Worm (Caenorhabditis elegans) whole organism, L3 larva: ENCODE measurements around the gene clec-58.
A peak's percentile ranks its signal among the peaks of the same experiment; 100 is the strongest.

Source experiments
- R02D3.7 ChIP-seq: fragments of 150-350 bp; optimal IDR thresholded peaks from 2 replicates; lab custom pipeline; 2014; ENCODE audit warnings: missing biosample characterization, missing genetic modification characterization
- aly-2 ChIP-seq: fragments of 150-350 bp; optimal IDR thresholded peaks from 2 replicates; lab custom pipeline; 2014; ENCODE audit warnings: missing biosample characterization, missing genetic modification characterization
- ama-1 ChIP-seq: fragments of 150-350 bp; optimal IDR thresholded peaks from 2 replicates; lab custom pipeline; 2018
- ceh-82 ChIP-seq: fragments of 150-350 bp; optimal IDR thresholded peaks from 2 replicates; lab custom pipeline; 2014; ENCODE audit warnings: missing biosample characterization, missing genetic modification characterization
- ceh-9 ChIP-seq: sonication (generic microtip); optimal IDR thresholded peaks from 2 replicates; lab custom pipeline; 2018; ENCODE audit warnings: missing biosample characterization, missing genetic modification characterization
- daf-12 ChIP-seq: fragments of 150-350 bp; optimal IDR thresholded peaks from 2 replicates; lab custom pipeline; 2014; ENCODE audit warnings: missing biosample characterization, missing genetic modification reagents, missing genetic modification characterization
- egl-5 ChIP-seq: fragments of 150-350 bp; optimal IDR thresholded peaks from 2 replicates; lab custom pipeline; 2017; ENCODE audit warnings: missing biosample characterization, missing genetic modification reagents, missing genetic modification characterization, inconsistent platforms
- elt-1 ChIP-seq: fragments of 150-350 bp; optimal IDR thresholded peaks from 2 replicates; lab custom pipeline; 2014; ENCODE audit warnings: missing biosample characterization, missing genetic modification characterization
- elt-2 ChIP-seq: sonication (generic microtip); optimal IDR thresholded peaks from 2 replicates; lab custom pipeline; 2016; ENCODE audit warnings: missing genetic modification reagents, mild to moderate bottlenecking, missing genetic modification characterization, missing compliant biosample characterization
- elt-3 ChIP-seq, 3 experiments: fragments of 150-350 bp in 1 of 3; sonication (generic microtip) in 2 of 3; optimal IDR thresholded peaks; 2 replicates in 2 of 3; 4 replicates in 1 of 3; lab custom pipeline; 2014 to 2017; ENCODE audit warnings: missing biosample characterization in 3 of 3, missing genetic modification characterization in 3 of 3
- fkh-10 ChIP-seq: sonication (generic microtip); optimal IDR thresholded peaks from 2 replicates; lab custom pipeline; 2017; ENCODE audit warnings: missing biosample characterization, missing genetic modification reagents, missing genetic modification characterization
- hmg-11 ChIP-seq: sonication (generic microtip); optimal IDR thresholded peaks from 2 replicates; lab custom pipeline; 2016; ENCODE audit warnings: missing genetic modification characterization, missing compliant biosample characterization
- jun-1 ChIP-seq: fragments of 150-350 bp; optimal IDR thresholded peaks from 2 replicates; lab custom pipeline; 2014; ENCODE audit warnings: missing biosample characterization, missing genetic modification reagents, missing genetic modification characterization
- lin-15B ChIP-seq: fragments of 150-350 bp; optimal IDR thresholded peaks from 2 replicates; lab custom pipeline; 2014; ENCODE audit warnings: missing biosample characterization, missing genetic modification characterization
- lin-39 ChIP-seq: fragments of 150-350 bp; optimal IDR thresholded peaks from 2 replicates; lab custom pipeline; 2018; ENCODE audit warnings: missing biosample characterization, missing genetic modification reagents, missing genetic modification characterization
- lsy-12 ChIP-seq: sonication (generic microtip); optimal IDR thresholded peaks from 2 replicates; lab custom pipeline; 2016; ENCODE audit warnings: mild to moderate bottlenecking, missing genetic modification characterization, missing compliant biosample characterization
- mml-1 ChIP-seq: fragments of 150-350 bp; sonication (generic microtip); optimal IDR thresholded peaks from 3 replicates; lab custom pipeline; 2014; ENCODE audit warnings: missing biosample characterization, missing genetic modification characterization
- nfya-1 ChIP-seq: sonication (generic microtip); optimal IDR thresholded peaks from 2 replicates; lab custom pipeline; 2017; ENCODE audit warnings: missing genetic modification characterization, mild to moderate bottlenecking, missing compliant biosample characterization, antibody characterized with exemption, moderate library complexity; ENCODE audit not compliant: insufficient read depth
- nhr-11 ChIP-seq: fragments of 150-350 bp; optimal IDR thresholded peaks from 2 replicates; lab custom pipeline; 2014; ENCODE audit warnings: missing biosample characterization, missing genetic modification characterization
- nhr-12 ChIP-seq: fragments of 150-350 bp; optimal IDR thresholded peaks from 2 replicates; lab custom pipeline; 2014; ENCODE audit warnings: missing biosample characterization, missing genetic modification characterization
- nhr-23 ChIP-seq: fragments of 150-350 bp; optimal IDR thresholded peaks from 2 replicates; lab custom pipeline; 2014; ENCODE audit warnings: missing biosample characterization, missing genetic modification reagents, missing genetic modification characterization
- nhr-237 ChIP-seq: fragments of 150-350 bp; optimal IDR thresholded peaks from 2 replicates; lab custom pipeline; 2014; ENCODE audit warnings: missing biosample characterization, missing genetic modification characterization
- nhr-25 ChIP-seq: sonication (generic microtip); optimal IDR thresholded peaks from 2 replicates; lab custom pipeline; 2017; ENCODE audit warnings: missing biosample characterization, missing genetic modification characterization
- nhr-28 ChIP-seq: fragments of 150-350 bp; optimal IDR thresholded peaks from 2 replicates; lab custom pipeline; 2014; ENCODE audit warnings: missing biosample characterization, missing genetic modification characterization
- nhr-43 ChIP-seq: sonication (generic microtip); optimal IDR thresholded peaks from 2 replicates; lab custom pipeline; 2016; ENCODE audit warnings: mild to moderate bottlenecking, missing genetic modification characterization, missing compliant biosample characterization; ENCODE audit not compliant: poor library complexity, severe bottlenecking
- nhr-76 ChIP-seq: fragments of 150-350 bp; sonication (generic microtip); optimal IDR thresholded peaks from 5 replicates; lab custom pipeline; 2014; ENCODE audit warnings: missing biosample characterization, missing genetic modification characterization
- pha-4 ChIP-seq: fragments of 150-350 bp; optimal IDR thresholded peaks from 2 replicates; lab custom pipeline; 2014; ENCODE audit warnings: missing biosample characterization, missing genetic modification reagents, missing genetic modification characterization
- pqm-1 ChIP-seq: fragments of 150-350 bp; optimal IDR thresholded peaks from 2 replicates; lab custom pipeline; 2017; ENCODE audit warnings: missing biosample characterization, missing genetic modification characterization, inconsistent platforms
- snpc-4 ChIP-seq: fragments of 150-350 bp; optimal IDR thresholded peaks from 2 replicates; lab custom pipeline; 2014; ENCODE audit warnings: missing biosample characterization, missing genetic modification characterization
- unc-39 ChIP-seq: sonication (generic microtip); optimal IDR thresholded peaks from 4 replicates; lab custom pipeline; 2017; ENCODE audit warnings: missing biosample characterization, missing genetic modification characterization
- unc-62 ChIP-seq: fragments of 150-350 bp; sonication (generic microtip); optimal IDR thresholded peaks from 4 replicates; lab custom pipeline; 2014; ENCODE audit warnings: missing biosample characterization, missing genetic modification reagents, missing genetic modification characterization
- zag-1 ChIP-seq: fragments of 150-350 bp; optimal IDR thresholded peaks from 2 replicates; lab custom pipeline; 2014; ENCODE audit warnings: missing biosample characterization, missing genetic modification characterization
- ztf-11 ChIP-seq: fragments of 150-350 bp; optimal IDR thresholded peaks from 2 replicates; lab custom pipeline; 2014; ENCODE audit warnings: missing biosample characterization, missing genetic modification characterization
- ztf-4 ChIP-seq: fragments of 150-350 bp; optimal IDR thresholded peaks from 2 replicates; lab custom pipeline; 2014; ENCODE audit warnings: missing biosample characterization, missing genetic modification characterization

The clec-58 gene

DNA sequence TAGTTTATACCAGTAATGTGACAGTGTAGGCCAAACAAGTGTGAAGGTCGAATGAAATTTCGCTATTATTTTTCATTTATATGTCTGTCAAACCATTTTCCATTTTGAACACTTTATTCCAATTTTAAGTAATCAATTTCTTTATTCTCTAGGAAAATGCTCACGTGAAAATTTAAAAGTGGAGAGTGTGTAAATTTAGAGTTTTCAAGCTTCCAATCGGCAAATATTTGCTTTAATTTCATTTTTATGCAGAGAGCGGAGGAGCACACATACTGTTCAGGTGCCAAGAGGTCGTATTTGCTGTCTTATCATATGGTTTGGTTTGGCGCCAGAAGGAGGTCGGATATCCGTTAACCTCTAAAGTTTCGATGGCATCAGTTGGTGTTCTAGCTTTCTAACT, 29.1 kb downstream of the clec-58 start:
- TF ChIP-seq ceh-82, result no peak
- TF ChIP-seq pha-4 (tag; lab: Kevin White, UChicago), result peak; percentile 75

ce11 chrII:10446300-10446699, 29.6 kb downstream of the clec-58 start:
- no peak for TF ChIP-seq mml-1
- no peak for TF ChIP-seq nhr-76 (tag; lab: Kevin White, UChicago)
- TF ChIP-seq nfya-1, result peak; percentile 15
- peak; percentile 48 for TF ChIP-seq elt-1 (tag; lab: Kevin White, UChicago)
- TF ChIP-seq R02D3.7 (tag; lab: Kevin White, UChicago), result no peak
- TF ChIP-seq nhr-43 (tag; lab: Kevin White, UChicago), result peak; percentile 10
- TF ChIP-seq jun-1, result peak; percentile 43
- TF ChIP-seq lin-15B (tag; lab: Kevin White, UChicago), result no peak
- peak; percentile 68 for TF ChIP-seq elt-2 (tag; lab: Kevin White, UChicago)
- TF ChIP-seq pha-4 (tag; lab: Kevin White, UChicago), result peak; percentile 8
- no peak for TF ChIP-seq ztf-11 (tag; lab: Kevin White, UChicago)
- TF ChIP-seq nhr-23, result peak; percentile 26
- peak; percentile 12 for TF ChIP-seq snpc-4
- TF ChIP-seq pqm-1 (tag; lab: Kevin White, UChicago), result peak; percentile 58
- no peak for TF ChIP-seq elt-3 (tag; optimal IDR thresholded peaks at IDR 0.05; lab: Kevin White, UChicago)

DNA sequence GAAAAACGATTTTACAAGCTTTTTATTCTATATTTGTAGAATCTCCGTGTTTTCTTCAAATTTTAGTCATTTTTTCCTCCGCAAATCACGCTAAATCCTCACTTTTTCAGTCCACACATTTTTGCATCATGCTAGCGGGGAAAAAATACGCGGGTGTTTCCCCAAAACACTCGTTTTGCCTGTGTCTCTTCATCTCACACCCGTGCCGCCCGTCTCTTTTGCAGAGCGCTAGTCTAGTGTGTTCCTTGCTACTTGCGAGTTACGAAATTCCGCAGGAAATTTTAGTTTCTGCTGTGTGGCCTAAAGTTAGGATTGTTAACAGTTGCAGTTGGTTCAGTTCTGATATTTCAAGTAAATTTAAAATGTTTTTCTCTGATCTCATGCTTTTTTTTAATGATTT, 30.2 kb downstream of the clec-58 start:
- TF ChIP-seq nhr-25 (peak; percentile 27), fkh-10 (GFP tag; lab: Kevin White, UChicago) (peak; percentile 1), hmg-11 (tag; lab: Kevin White, UChicago) (no peak), ama-1 (lab: Kevin White, UChicago) (peak; percentile 1), lin-15B (tag; lab: Kevin White, UChicago) (peak; percentile 30), nfya-1 (peak; percentile 25), unc-62 (GFP tag; lab: Kevin White, UChicago) (no peak), elt-3 (tag; optimal IDR thresholded peaks at IDR 0.05; lab: Kevin White, UChicago) (no peak)

ce11 chrII:10444971-10445707, 30.8 kb downstream of the clec-58 start:
- TF ChIP-seq pha-4 (tag; lab: Kevin White, UChicago) (peak; percentile 83), aly-2 (tag; lab: Kevin White, UChicago) (no peak), egl-5 (tag; lab: Kevin White, UChicago) (peak; percentile 14), lin-15B (tag; lab: Kevin White, UChicago) (peak; percentile 1), fkh-10 (GFP tag; lab: Kevin White, UChicago) (no peak)

- no peak for TF ChIP-seq lin-39 (tag; lab: Kevin White, UChicago)
- no peak for TF ChIP-seq unc-39 (tag; lab: Kevin White, UChicago)
- TF ChIP-seq pqm-1 (tag; lab: Kevin White, UChicago), result peak; percentile 72
- TF ChIP-seq lsy-12, result no peak
- TF ChIP-seq elt-2 (tag; lab: Kevin White, UChicago), result peak; percentile 83
- TF ChIP-seq ceh-9 (tag; lab: Kevin White, UChicago), result no peak
- no peak for TF ChIP-seq elt-3 (tag; optimal IDR thresholded peaks at IDR 0.05; lab: Kevin White, UChicago)
- no peak for TF ChIP-seq nhr-25
- TF ChIP-seq zag-1 (tag; lab: Kevin White, UChicago), result no peak
- no peak for TF ChIP-seq pha-4 (tag; lab: Kevin White, UChicago)
These were observed 32.0 kb downstream of the clec-58 start for ce11 chrII:10443898-10444297.

DNA sequence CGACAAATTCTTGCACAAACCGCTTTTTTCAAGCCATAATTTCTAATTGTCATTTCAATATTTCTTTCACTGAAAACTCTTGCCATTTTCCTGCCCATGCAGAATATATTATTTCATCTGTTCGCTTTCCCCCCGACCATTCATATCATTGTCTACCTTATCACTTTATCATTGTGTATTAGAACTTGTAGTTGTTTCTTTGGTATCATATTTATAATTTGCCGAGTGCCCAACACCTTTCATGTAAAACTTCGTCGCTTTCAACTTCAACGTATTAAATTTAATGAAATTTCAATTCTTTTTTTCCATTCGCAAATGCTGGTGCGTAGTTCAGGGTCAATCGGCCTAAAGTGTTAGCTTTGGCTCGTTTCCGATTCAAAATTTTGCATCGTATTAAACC, 33.1 kb downstream of the clec-58 start, which contains the start of gene ZK673.1:
ZK673.1 (plus strand) TSS at position 301 of the 400 bp plus-strand sequence.
- TF ChIP-seq elt-2 (tag; lab: Kevin White, UChicago), result peak; percentile 2

DNA sequence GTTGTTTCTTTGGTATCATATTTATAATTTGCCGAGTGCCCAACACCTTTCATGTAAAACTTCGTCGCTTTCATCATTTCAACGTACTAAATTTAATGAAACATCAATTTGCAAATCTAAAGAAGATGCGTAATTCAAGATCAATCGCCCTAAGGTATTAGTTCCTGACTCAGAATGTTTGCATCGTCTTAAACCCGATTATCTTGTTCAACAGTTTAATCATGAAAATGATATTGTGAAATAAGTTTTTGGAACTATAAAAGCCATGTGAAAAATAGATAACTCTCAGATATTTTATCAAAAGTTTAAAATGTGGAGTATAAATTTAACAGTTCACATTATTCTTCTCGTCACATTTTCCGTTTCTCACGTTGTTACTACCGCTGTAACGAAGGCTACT, 36.0 kb downstream of the clec-58 start, which contains the start of gene E04D5.4:
E04D5.4 (plus strand) TSS at position 301 of the 400 bp plus-strand sequence.
- TF ChIP-seq nhr-237 (tag; lab: Kevin White, UChicago) (no peak), nhr-28 (tag; lab: Kevin White, UChicago) (no peak), daf-12 (no peak), jun-1 (no peak), lin-39 (tag; lab: Kevin White, UChicago) (no peak), nhr-11 (tag; lab: Kevin White, UChicago) (no peak), ama-1 (lab: Kevin White, UChicago) (no peak), hmg-11 (tag; lab: Kevin White, UChicago) (no peak), ztf-4 (tag; lab: Kevin White, UChicago) (no peak), unc-39 (tag; lab: Kevin White, UChicago) (no peak), R02D3.7 (tag; lab: Kevin White, UChicago) (no peak), ceh-82 (no peak), nhr-43 (tag; lab: Kevin White, UChicago) (no peak), nhr-12 (tag; lab: Kevin White, UChicago) (no peak), mml-1 (no peak)
